Worm (Caenorhabditis elegans) whole organism, L2 larva: ENCODE measurements around the gene jmjd-3.2.

Source experiments
- C34F6.9 ChIP-seq: fragments of 150-350 bp; optimal IDR thresholded peaks from 2 replicates; lab custom pipeline; 2014; ENCODE audit warnings: missing biosample characterization, missing genetic modification characterization
- F13H6.1 ChIP-seq: sonication (generic microtip); optimal IDR thresholded peaks from 2 replicates; lab custom pipeline; 2016; ENCODE audit warnings: missing genetic modification characterization, missing compliant biosample characterization
- R02D3.7 ChIP-seq: fragments of 150-350 bp; optimal IDR thresholded peaks from 2 replicates; lab custom pipeline; 2014; ENCODE audit warnings: missing biosample characterization, missing genetic modification characterization
- Y55F3AM.14 ChIP-seq: fragments of 200-800 bp; sonication (Bioruptor generic); optimal IDR thresholded peaks from 2 replicates; lab custom pipeline; 2018; ENCODE audit warnings: mild to moderate bottlenecking, missing genetic modification characterization, missing compliant biosample characterization
- ZK546.5 ChIP-seq: sonication (generic microtip); optimal IDR thresholded peaks from 2 replicates; lab custom pipeline; 2017; ENCODE audit warnings: missing biosample characterization, missing genetic modification characterization
- alr-1 ChIP-seq: fragments of 150-350 bp; optimal IDR thresholded peaks from 2 replicates; lab custom pipeline; 2014; ENCODE audit warnings: missing biosample characterization, missing genetic modification characterization
- aly-2 ChIP-seq: fragments of 150-350 bp; optimal IDR thresholded peaks from 2 replicates; lab custom pipeline; 2014; ENCODE audit warnings: missing biosample characterization, missing genetic modification characterization
- ama-1 ChIP-seq: fragments of 150-350 bp; optimal IDR thresholded peaks from 2 replicates; lab custom pipeline; 2018; ENCODE audit warnings: inconsistent platforms
- blmp-1 ChIP-seq: sonication (generic microtip); optimal IDR thresholded peaks from 2 replicates; lab custom pipeline; 2017; ENCODE audit warnings: missing genetic modification characterization, mild to moderate bottlenecking, missing compliant biosample characterization, antibody characterized with exemption, moderate library complexity; ENCODE audit not compliant: insufficient read depth
- ceh-16 ChIP-seq: fragments of 150-350 bp; optimal IDR thresholded peaks from 2 replicates; lab custom pipeline; 2014; ENCODE audit warnings: missing biosample characterization, missing genetic modification characterization
- crh-2 ChIP-seq: sonication (generic microtip); optimal IDR thresholded peaks from 2 replicates; lab custom pipeline; 2017; ENCODE audit warnings: missing biosample characterization, missing genetic modification characterization
- dmd-4 ChIP-seq: sonication (generic microtip); optimal IDR thresholded peaks from 2 replicates; lab custom pipeline; 2017; ENCODE audit warnings: missing biosample characterization, missing genetic modification characterization
- elt-1 ChIP-seq: fragments of 150-350 bp; optimal IDR thresholded peaks from 2 replicates; lab custom pipeline; 2014; ENCODE audit warnings: missing biosample characterization, missing genetic modification characterization
- elt-3 ChIP-seq: sonication (generic microtip); optimal IDR thresholded peaks from 2 replicates; lab custom pipeline; 2017; ENCODE audit warnings: missing biosample characterization, missing genetic modification characterization
- fos-1 ChIP-seq: fragments of 150-350 bp; optimal IDR thresholded peaks from 2 replicates; lab custom pipeline; 2014; ENCODE audit warnings: missing biosample characterization, missing genetic modification characterization
- lin-11 ChIP-seq: fragments of 150-350 bp; sonication (generic microtip); optimal IDR thresholded peaks from 2 replicates; lab custom pipeline; 2014; ENCODE audit warnings: missing biosample characterization, missing genetic modification characterization, inconsistent platforms, mixed read lengths
- lin-13 ChIP-seq: fragments of 150-350 bp; optimal IDR thresholded peaks from 2 replicates; lab custom pipeline; 2014; ENCODE audit warnings: missing biosample characterization, missing genetic modification reagents, missing genetic modification characterization
- lin-39 ChIP-seq: fragments of 150-350 bp; optimal IDR thresholded peaks from 2 replicates; lab custom pipeline; 2014; ENCODE audit warnings: missing biosample characterization, missing genetic modification reagents, missing genetic modification characterization
- lsy-2 ChIP-seq, 2 experiments: fragments of 150-350 bp in 1 of 2; sonication (generic microtip) in 1 of 2; optimal IDR thresholded peaks; 2 replicates each; lab custom pipeline; 2014 to 2017; ENCODE audit warnings: missing biosample characterization in 2 of 2, missing genetic modification characterization in 2 of 2
- mab-5 ChIP-seq: fragments of 150-350 bp; optimal IDR thresholded peaks from 2 replicates; lab custom pipeline; 2014; ENCODE audit warnings: missing biosample characterization, missing genetic modification characterization
- mbf-1 ChIP-seq: sonication (generic microtip); optimal IDR thresholded peaks from 2 replicates; lab custom pipeline; 2017; ENCODE audit warnings: missing biosample characterization, missing genetic modification characterization
- mdl-1 ChIP-seq, 2 experiments: fragments of 150-350 bp in 1 of 2; sonication (generic microtip) in 1 of 2; optimal IDR thresholded peaks; 2 replicates each; lab custom pipeline; 2017; ENCODE audit warnings: missing biosample characterization in 2 of 2, missing genetic modification characterization in 2 of 2
- nhr-10 ChIP-seq: sonication (generic microtip); optimal IDR thresholded peaks from 2 replicates; lab custom pipeline; 2017; ENCODE audit warnings: missing biosample characterization, missing genetic modification characterization
- nhr-11 ChIP-seq: fragments of 150-350 bp; optimal IDR thresholded peaks from 2 replicates; lab custom pipeline; 2014; ENCODE audit warnings: missing biosample characterization, missing genetic modification characterization
- nhr-12 ChIP-seq: fragments of 150-350 bp; optimal IDR thresholded peaks from 2 replicates; lab custom pipeline; 2014; ENCODE audit warnings: missing biosample characterization, missing genetic modification characterization
- nhr-129 ChIP-seq: fragments of 150-350 bp; optimal IDR thresholded peaks from 2 replicates; lab custom pipeline; 2014; ENCODE audit warnings: missing biosample characterization, missing genetic modification characterization
- nhr-21 ChIP-seq: fragments of 150-350 bp; optimal IDR thresholded peaks from 2 replicates; lab custom pipeline; 2014; ENCODE audit warnings: missing biosample characterization, missing genetic modification characterization
- nhr-23 ChIP-seq: fragments of 150-350 bp; optimal IDR thresholded peaks from 2 replicates; lab custom pipeline; 2014; ENCODE audit warnings: missing biosample characterization, missing genetic modification reagents, missing genetic modification characterization
- nhr-237 ChIP-seq: fragments of 150-350 bp; optimal IDR thresholded peaks from 2 replicates; lab custom pipeline; 2014; ENCODE audit warnings: missing biosample characterization, missing genetic modification characterization
- nhr-25 ChIP-seq: fragments of 150-350 bp; sonication (generic microtip); optimal IDR thresholded peaks from 3 replicates; lab custom pipeline; 2014; ENCODE audit warnings: missing biosample characterization, missing genetic modification characterization
- nhr-6 ChIP-seq: fragments of 150-350 bp; optimal IDR thresholded peaks from 2 replicates; lab custom pipeline; 2014; ENCODE audit warnings: missing biosample characterization, missing genetic modification characterization
- nhr-77 ChIP-seq: fragments of 150-350 bp; optimal IDR thresholded peaks from 2 replicates; lab custom pipeline; 2014; ENCODE audit warnings: missing biosample characterization, missing genetic modification characterization
- skn-1 ChIP-seq: sonication (generic microtip); optimal IDR thresholded peaks from 2 replicates; lab custom pipeline; 2017; ENCODE audit warnings: missing biosample characterization, missing genetic modification characterization
- sma-3 ChIP-seq: sonication (generic microtip); optimal IDR thresholded peaks from 2 replicates; lab custom pipeline; 2016; ENCODE audit warnings: missing genetic modification reagents, missing genetic modification characterization, missing compliant biosample characterization
- sma-9 ChIP-seq, 2 experiments: fragments of 150-350 bp in 1 of 2; sonication (generic microtip) in 1 of 2; optimal IDR thresholded peaks; 2 replicates each; lab custom pipeline; 2014 to 2016; ENCODE audit warnings: missing genetic modification characterization in 2 of 2, mild to moderate bottlenecking in 1 of 2, missing biosample characterization in 1 of 2, missing compliant biosample characterization in 1 of 2, missing genetic modification reagents in 1 of 2, moderate library complexity in 1 of 2
- snpc-4 ChIP-seq: fragments of 150-350 bp; optimal IDR thresholded peaks from 2 replicates; lab custom pipeline; 2014; ENCODE audit warnings: missing biosample characterization, missing genetic modification characterization
- unc-39 ChIP-seq: fragments of 150-350 bp; optimal IDR thresholded peaks from 2 replicates; lab custom pipeline; 2014; ENCODE audit warnings: missing biosample characterization, missing genetic modification characterization
- unc-55 ChIP-seq: fragments of 150-350 bp; sonication (generic microtip); optimal IDR thresholded peaks from 3 replicates; lab custom pipeline; 2014; ENCODE audit warnings: missing biosample characterization, missing genetic modification reagents, missing genetic modification characterization
- unc-62 ChIP-seq: fragments of 150-350 bp; optimal IDR thresholded peaks from 2 replicates; lab custom pipeline; 2014; ENCODE audit warnings: missing biosample characterization, missing genetic modification reagents, missing genetic modification characterization
- zag-1 ChIP-seq: fragments of 150-350 bp; optimal IDR thresholded peaks from 2 replicates; lab custom pipeline; 2014; ENCODE audit warnings: missing biosample characterization, missing genetic modification characterization
- ztf-1 ChIP-seq: fragments of 200-800 bp; sonication (Bioruptor generic); conservative IDR thresholded peaks from 2 replicates; pipeline ENCODE4 v1.3.6; 2022; ENCODE audit warnings: missing genetic modification characterization, missing compliant biosample characterization
- ztf-11 ChIP-seq: sonication (generic microtip); optimal IDR thresholded peaks from 2 replicates; lab custom pipeline; 2017; ENCODE audit warnings: missing biosample characterization, missing genetic modification characterization
- ztf-4 ChIP-seq: fragments of 150-350 bp; optimal IDR thresholded peaks from 2 replicates; lab custom pipeline; 2014; ENCODE audit warnings: missing biosample characterization, missing genetic modification characterization

The jmjd-3.2 gene

ce11 chrX:14476625-14477257, 28.7 kb downstream of the jmjd-3.2 start (continued):
- no peak for TF ChIP-seq mab-5
- peak; percentile 89 for TF ChIP-seq sma-3 (GFP tag; lab: Kevin White, UChicago)
- TF ChIP-seq elt-3 = no peak
- no peak for TF ChIP-seq alr-1 (tag; lab: Kevin White, UChicago)
- TF ChIP-seq nhr-12 = no peak
- no peak for TF ChIP-seq unc-55 (GFP tag; lab: Kevin White, UChicago)
- TF ChIP-seq ztf-4 (tag; lab: Kevin White, UChicago) = no peak
- TF ChIP-seq lin-11 (tag; lab: Kevin White, UChicago) = no peak
- TF ChIP-seq fos-1 = peak; percentile 26
- TF ChIP-seq F13H6.1 = peak; percentile 40
- TF ChIP-seq C34F6.9 = no peak
- TF ChIP-seq ztf-11 = no peak
- no peak for TF ChIP-seq nhr-6 (tag; lab: Kevin White, UChicago)
- TF ChIP-seq ceh-16 (tag; lab: Kevin White, UChicago) = no peak
- peak in 1 of 2 experiments; percentile 31 for TF ChIP-seq lsy-2 (tag; optimal IDR thresholded peaks at IDR 0.05; lab: Kevin White, UChicago)
- peak; percentile 37 for TF ChIP-seq crh-2 (tag; lab: Kevin White, UChicago)
- no peak for TF ChIP-seq aly-2 (tag; lab: Kevin White, UChicago)
- no peak for TF ChIP-seq nhr-23 (tag; lab: Kevin White, UChicago)
- TF ChIP-seq lin-13 (GFP tag; lab: Kevin White, UChicago) = peak; percentile 31
- TF ChIP-seq ama-1 = no peak
- TF ChIP-seq nhr-77 (tag; lab: Kevin White, UChicago) = no peak
- no peak for TF ChIP-seq Y55F3AM.14 (GFP tag; lab: Kevin White, UChicago)
- peak; percentile 41 for TF ChIP-seq nhr-10

ce11 chrX:14477338-14477737, 29.3 kb downstream of the jmjd-3.2 start:
- peak; percentile 17 for TF ChIP-seq sma-3 (GFP tag; lab: Kevin White, UChicago)
- no peak for TF ChIP-seq R02D3.7
- TF ChIP-seq skn-1 = no peak
- no peak for TF ChIP-seq nhr-10
- peak; percentile 93 for TF ChIP-seq snpc-4 (tag; lab: Kevin White, UChicago)

ce11 chrX:14478193-14478592, 30.2 kb downstream of the jmjd-3.2 start:
- TF ChIP-seq nhr-6 (tag; lab: Kevin White, UChicago) = peak; percentile 55
- peak; percentile 28 to 54 for TF ChIP-seq lsy-2 (tag; optimal IDR thresholded peaks at IDR 0.05; lab: Kevin White, UChicago)
- no peak for TF ChIP-seq ama-1
- TF ChIP-seq lin-13 (GFP tag; lab: Kevin White, UChicago) = peak; percentile 4
- peak; percentile 98 for TF ChIP-seq snpc-4 (tag; lab: Kevin White, UChicago)
- peak; percentile 88 for TF ChIP-seq unc-55 (GFP tag; lab: Kevin White, UChicago)
- no peak for TF ChIP-seq ztf-1
- peak; percentile 65 for TF ChIP-seq sma-9 (GFP tag; optimal IDR thresholded peaks at IDR 0.05; lab: Kevin White, UChicago)
- no peak for TF ChIP-seq sma-9 (tag; optimal IDR thresholded peaks at IDR 0.05; lab: Kevin White, UChicago)
- peak; percentile 20 for TF ChIP-seq nhr-21
- TF ChIP-seq elt-1 (tag; lab: Kevin White, UChicago) = no peak
- TF ChIP-seq skn-1 = no peak
- TF ChIP-seq C34F6.9 = peak; percentile 49
- TF ChIP-seq, all 48 proteins: peak for 8

ce11 chrX:14478743-14479428, 30.9 kb downstream of the jmjd-3.2 start, which contains the start of gene M163.11:
TSS of gene M163.11 (plus strand) at chrX:14479378.
- TF ChIP-seq crh-2 (tag; lab: Kevin White, UChicago) (peak; percentile 40), nhr-21 (peak; percentile 27), unc-62 (GFP tag; lab: Kevin White, UChicago) (no peak), nhr-23 (tag; lab: Kevin White, UChicago) (no peak), nhr-25 (tag; lab: Kevin White, UChicago) (no peak), ama-1 (no peak), nhr-10 (no peak), C34F6.9 (no peak), elt-1 (tag; lab: Kevin White, UChicago) (no peak), lsy-2 (tag; optimal IDR thresholded peaks at IDR 0.05; lab: Kevin White, UChicago) (peak in 1 of 2 experiments; percentile 11), snpc-4 (tag; lab: Kevin White, UChicago) (no peak), mdl-1 (tag; optimal IDR thresholded peaks at IDR 0.05; lab: Kevin White, UChicago) (no peak), nhr-12 (no peak), nhr-77 (tag; lab: Kevin White, UChicago) (no peak), nhr-6 (tag; lab: Kevin White, UChicago) (no peak), mab-5 (no peak), blmp-1 (tag; lab: Kevin White, UChicago) (no peak), lin-11 (tag; lab: Kevin White, UChicago) (no peak), unc-39 (tag; lab: Kevin White, UChicago) (no peak), nhr-237 (tag; lab: Kevin White, UChicago) (no peak), zag-1 (tag; lab: Kevin White, UChicago) (no peak), F13H6.1 (peak; percentile 1), nhr-11 (no peak), ztf-1 (no peak), elt-3 (no peak), dmd-4 (no peak), mbf-1 (tag; lab: Kevin White, UChicago) (no peak), ztf-11 (no peak), ZK546.5 (tag; lab: Kevin White, UChicago) (no peak), lin-39 (tag; lab: Kevin White, UChicago) (no peak), lin-13 (GFP tag; lab: Kevin White, UChicago) (no peak), nhr-129 (peak; percentile 1)
